Worm (Caenorhabditis elegans) whole organism, young adult: Measurements from ENCODE around the gene T04C12.7.

Source experiments
- F55B11.4 ChIP-seq: sonication (generic microtip); optimal IDR thresholded peaks from 2 replicates; lab custom pipeline; 2016; ENCODE audit warnings: missing compliant biosample characterization, missing genetic modification characterization, borderline replicate concordance; ENCODE audit not compliant: insufficient read depth
- attf-5 ChIP-seq: fragments of 200-800 bp; sonication (Bioruptor generic); optimal IDR thresholded peaks from 2 replicates; lab custom pipeline; 2018; ENCODE audit warnings: mild to moderate bottlenecking, missing genetic modification characterization, missing compliant biosample characterization
- chd-7 ChIP-seq: sonication (generic microtip); optimal IDR thresholded peaks from 2 replicates; lab custom pipeline; 2016; ENCODE audit warnings: mild to moderate bottlenecking, missing genetic modification characterization, moderate library complexity, missing compliant biosample characterization
- him-1 ChIP-seq: sonication (generic microtip); optimal IDR thresholded peaks from 2 replicates; lab custom pipeline; 2016; ENCODE audit warnings: missing genotype, missing genetic modification reagents, missing genetic modification characterization, missing compliant biosample characterization
- madf-6 ChIP-seq: fragments of 200-800 bp; sonication (Bioruptor generic); IDR thresholded peaks from 2 replicates; pipeline ENCODE4 v1.3.6; 2022; ENCODE audit warnings: missing genetic modification reagents, missing genetic modification characterization, missing compliant biosample characterization
- pha-4 ChIP-seq: fragments of 150-350 bp; sonication (generic microtip); optimal IDR thresholded peaks from 2 replicates; lab custom pipeline; 2014; ENCODE audit warnings: missing biosample characterization, missing genetic modification reagents, missing genetic modification characterization
- sdz-38 ChIP-seq: sonication (generic microtip); optimal IDR thresholded peaks from 2 replicates; lab custom pipeline; 2016; ENCODE audit warnings: missing genotype, missing genetic modification characterization, missing compliant biosample characterization
- snpc-3.4 ChIP-seq: sonication (generic microtip); optimal IDR thresholded peaks from 2 replicates; lab custom pipeline; 2017; ENCODE audit warnings: missing genetic modification characterization, mild to moderate bottlenecking, missing compliant biosample characterization, antibody characterized with exemption, moderate library complexity, missing genotype, missing genetic modification reagents
- ztf-22 ChIP-seq: fragments of 200-800 bp; sonication (Bioruptor generic); optimal IDR thresholded peaks from 2 replicates; lab custom pipeline; 2018; ENCODE audit warnings: mild to moderate bottlenecking, missing genetic modification characterization, moderate library complexity, missing compliant biosample characterization

Gene T04C12.7

DNA sequence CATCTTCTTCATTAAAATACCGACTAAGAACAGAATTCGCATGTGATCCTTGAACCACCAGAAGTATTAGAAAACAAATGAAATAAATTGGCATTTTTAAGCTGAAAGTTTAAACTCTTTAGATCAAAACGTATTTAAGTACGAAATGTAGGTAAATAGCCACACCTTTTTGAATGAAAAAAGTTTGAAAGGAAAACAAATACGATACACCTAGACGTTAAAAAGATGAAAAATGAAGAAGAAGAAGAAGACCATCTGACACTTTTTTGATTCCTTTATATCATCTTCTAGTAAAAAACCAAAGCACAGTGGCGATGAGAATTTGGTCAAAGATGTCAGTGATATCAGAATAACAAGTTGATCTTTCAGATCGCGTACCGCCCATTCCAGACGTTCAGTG lies 41.9 kb downstream of the T04C12.7 start, which contains the start of gene Y42A5A.3 (continued):
- TF ChIP-seq madf-6 (GFP tag; lab: Robert Waterston, UW) (no peak), pha-4 (tag; lab: Kevin White, UChicago) (no peak), chd-7 (tag; lab: Kevin White, UChicago) (no peak)

DNA sequence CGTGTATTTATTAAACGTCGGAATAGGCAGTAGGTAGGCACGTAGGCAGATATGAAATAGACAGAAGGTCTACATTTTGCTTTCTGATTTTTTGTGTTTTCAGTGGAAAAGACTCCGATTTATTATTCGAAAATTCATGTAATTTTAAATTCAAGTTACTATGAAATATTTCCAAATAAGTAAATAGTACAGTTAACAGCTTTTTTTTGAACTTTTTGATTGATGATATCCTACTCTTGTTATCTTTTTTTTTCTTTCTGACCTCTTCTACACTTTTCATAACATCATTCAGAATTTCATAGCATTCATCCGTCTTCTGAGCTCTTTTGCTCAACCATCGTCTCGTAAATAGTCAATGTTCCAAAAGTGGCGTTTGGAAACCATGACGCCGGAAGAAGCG lies 44.7 kb downstream of the T04C12.7 start, which contains the start of gene cdkl-1:
cdkl-1 (plus strand) TSS at position 301 of the 400 bp plus-strand sequence.
- no peak for TF ChIP-seq snpc-3.4 (tag; lab: Kevin White, UChicago)
- TF ChIP-seq sdz-38 (tag; lab: Kevin White, UChicago), result no peak
- TF ChIP-seq attf-5 (GFP tag; lab: Kevin White, UChicago), result no peak
- no peak for TF ChIP-seq F55B11.4
- no peak for TF ChIP-seq ztf-22 (GFP tag; lab: Kevin White, UChicago)

DNA sequence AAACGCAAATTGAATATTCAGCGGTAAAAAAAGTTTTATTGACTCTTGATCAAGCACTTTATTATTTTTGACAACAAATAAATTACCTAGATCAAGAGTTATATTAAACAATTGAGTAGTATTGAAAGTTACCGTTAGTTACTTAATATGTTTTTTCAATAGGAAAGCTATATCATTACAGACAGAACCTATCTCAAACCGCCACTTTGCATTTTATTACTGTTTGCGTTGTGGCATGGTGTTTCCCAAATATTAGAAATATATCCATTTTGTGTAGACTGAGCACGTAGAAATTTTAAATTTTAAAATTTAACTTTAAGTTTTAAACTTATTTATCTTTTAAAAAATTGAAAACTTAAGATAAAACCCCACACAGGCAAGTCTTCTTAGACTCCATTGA lies 50.5 kb downstream of the T04C12.7 start:
- no peak for TF ChIP-seq him-1
- TF ChIP-seq, all 124 proteins: peak for 0
